Worm (Caenorhabditis elegans): ENCODE results near the gene nlp-31.

DNA sequence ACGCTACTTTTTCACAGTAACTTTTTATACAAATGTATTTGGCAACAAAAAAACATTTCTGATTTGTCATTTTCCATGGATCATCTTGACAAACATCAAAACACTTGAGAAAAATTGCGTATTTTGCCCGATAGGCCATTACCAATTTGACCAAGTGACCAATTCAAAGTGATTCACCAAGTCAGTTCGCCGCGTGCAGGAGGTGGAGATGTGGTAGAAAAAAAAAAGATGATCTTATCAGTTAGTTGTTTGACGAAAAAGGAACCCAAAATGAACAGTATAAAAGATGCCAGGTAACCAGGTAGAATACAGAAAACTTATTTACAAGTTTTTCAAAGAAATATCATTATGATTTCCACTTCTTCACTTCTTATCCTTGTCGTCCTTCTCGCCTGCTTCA, 9.2 kb downstream of the nlp-31 start, which contains the start of gene nlp-27:
- TF ChIP-seq ama-1 (optimal IDR thresholded peaks at IDR 0.05) = no peak
- no peak for TF ChIP-seq pes-1 (GFP tag; IDR thresholded peaks at IDR 0.05)
- TF ChIP-seq hnd-1 (tag; optimal IDR thresholded peaks at IDR 0.05) = no peak
- no peak for TF ChIP-seq hmg-4 (GFP tag; optimal IDR thresholded peaks at IDR 0.05)
- TF ChIP-seq tra-4 (tag; optimal IDR thresholded peaks at IDR 0.05) = no peak
- no peak for TF ChIP-seq F13C5.2 (tag; optimal IDR thresholded peaks at IDR 0.05)
- no peak for TF ChIP-seq tbx-37 (GFP tag; conservative IDR thresholded peaks at IDR 0.05)
- no peak for TF ChIP-seq hmbx-1 (tag; optimal IDR thresholded peaks at IDR 0.05)
- TF ChIP-seq ceh-13 (GFP tag; optimal IDR thresholded peaks at IDR 0.05) = no peak
- no peak for TF ChIP-seq scrt-1 (GFP tag; IDR thresholded peaks at IDR 0.05)

Measured in whole organism, early embryonic.